Fruit fly (Drosophila melanogaster) whole organism, embryonic: ENCODE data around the gene lab.

Experiments used
- Antp ChIP-seq: fragments of 200-800 bp; sonication (Bioruptor generic); optimal IDR thresholded peaks from 3 replicates; lab custom pipeline; 2016; ENCODE audit warnings: missing biosample characterization, missing genetic modification characterization
- CG10274 ChIP-seq: fragments of 200-800 bp; sonication (Bioruptor generic); optimal IDR thresholded peaks from 3 replicates; lab custom pipeline; 2017; ENCODE audit warnings: missing biosample characterization, mild to moderate bottlenecking, missing genetic modification characterization
- CG14860 ChIP-seq: fragments of 200-800 bp; sonication (Bioruptor generic); IDR thresholded peaks from 3 replicates; pipeline ENCODE4 v1.3.6; 2022; ENCODE audit warnings: missing biosample characterization, missing genetic modification characterization; ENCODE audit not compliant: partially characterized antibody
- CG30403 ChIP-seq: fragments of 200-800 bp; sonication (Bioruptor generic); optimal IDR thresholded peaks from 3 replicates; lab custom pipeline; 2016; ENCODE audit warnings: missing biosample characterization, missing genetic modification characterization
- CG30431 ChIP-seq: fragments of 200-800 bp; sonication (Bioruptor generic); optimal IDR thresholded peaks from 2 replicates; lab custom pipeline; 2017; ENCODE audit warnings: missing biosample characterization, missing genetic modification characterization
- HLH3B ChIP-seq: fragments of 200-800 bp; sonication (Bioruptor generic); IDR thresholded peaks from 2 replicates; pipeline ENCODE4 v1.3.6; 2022; ENCODE audit warnings: missing biosample characterization, missing genetic modification characterization
- HLHmδ ChIP-seq: fragments of 200-800 bp; sonication (Bioruptor generic); optimal IDR thresholded peaks from 2 replicates; lab custom pipeline; 2018; ENCODE audit warnings: missing biosample characterization, mild to moderate bottlenecking, missing genetic modification characterization, moderate library complexity
- MTF-1 ChIP-seq: fragments of 200-800 bp; sonication (Bioruptor generic); optimal IDR thresholded peaks from 2 replicates; lab custom pipeline; 2018; ENCODE audit warnings: missing biosample characterization, mild to moderate bottlenecking, missing genetic modification characterization, borderline replicate concordance
- Mrtf ChIP-seq: fragments of 200-800 bp; sonication (Bioruptor generic); IDR thresholded peaks from 3 replicates; pipeline ENCODE4 v1.3.6; 2022; ENCODE audit warnings: missing biosample characterization, missing genetic modification characterization
- exex ChIP-seq: fragments of 200-800 bp; sonication (Bioruptor generic); optimal IDR thresholded peaks from 4 replicates; lab custom pipeline; 2018; ENCODE audit warnings: missing biosample characterization, mild to moderate bottlenecking, missing genetic modification characterization, moderate library complexity
- inv ChIP-seq: fragments of 200-800 bp; sonication (Bioruptor generic); IDR thresholded peaks from 2 replicates; pipeline ENCODE4 v1.3.6; 2022; ENCODE audit warnings: missing biosample characterization, missing genetic modification characterization; ENCODE audit not compliant: partially characterized antibody
- shn ChIP-seq: fragments of 200-800 bp; sonication (Bioruptor generic); optimal IDR thresholded peaks from 3 replicates; lab custom pipeline; 2016; ENCODE audit warnings: missing biosample characterization, missing genetic modification characterization

DNA sequence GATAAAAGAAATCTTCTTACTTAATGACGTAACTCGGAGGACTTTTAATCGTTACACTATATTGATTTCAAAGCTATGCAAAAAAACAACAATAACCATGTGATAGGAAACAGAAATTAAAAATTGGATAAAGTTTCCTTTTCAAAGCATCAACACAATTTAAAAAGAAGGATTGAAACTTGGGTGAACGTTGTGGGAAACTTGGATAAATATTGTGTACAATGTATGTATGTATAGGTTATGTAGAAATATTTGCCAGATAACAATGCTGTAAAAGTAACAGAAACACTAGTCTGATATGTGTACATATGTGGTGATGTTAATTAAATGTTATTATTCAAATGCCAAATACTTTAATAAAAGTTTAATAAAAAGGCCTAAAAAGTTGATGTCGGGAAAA lies 27.9 kb upstream of the lab start:
- TF ChIP-seq HLH3B (GFP tag; lab: Robert Waterston, UW) (no peak), Antp (GFP tag; lab: Kevin White, UChicago) (no peak), CG30431 (no peak), HLHmδ (GFP tag; lab: Kevin White, UChicago) (no peak), inv (GFP tag; lab: Robert Waterston, UW) (no peak), MTF-1 (no peak), shn (GFP tag; lab: Kevin White, UChicago) (no peak), CG14860 (GFP tag; lab: Robert Waterston, UW) (no peak), CG30403 (GFP tag; lab: Kevin White, UChicago) (no peak), exex (no peak), CG10274 (GFP tag; lab: Kevin White, UChicago) (no peak), Mrtf (GFP tag; lab: Robert Waterston, UW) (no peak)
